Fruit fly (Drosophila melanogaster): ENCODE measurements around the gene Atg8a.

DNA sequence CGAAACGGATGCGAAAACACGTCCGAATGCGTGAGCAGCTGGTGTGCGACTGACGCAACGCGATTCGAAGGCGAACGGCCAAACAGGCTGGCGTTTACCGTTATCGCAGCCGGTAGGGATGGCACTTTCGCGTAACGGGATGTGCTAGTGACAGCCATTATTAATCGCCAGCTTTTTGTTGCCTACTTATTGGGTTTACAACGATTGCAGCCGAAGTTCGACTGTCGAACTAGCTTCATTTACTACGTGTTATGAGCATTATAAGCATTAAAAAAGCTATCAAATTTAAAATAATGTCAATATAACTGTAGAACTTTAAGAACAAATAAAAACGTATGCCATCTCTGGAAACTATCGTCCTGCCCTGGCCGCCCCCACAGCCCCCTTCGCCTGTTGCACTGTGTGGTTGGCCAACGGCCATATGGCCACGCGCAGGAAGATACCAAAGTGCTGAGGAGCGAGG lies 10.5 kb downstream of the Atg8a start, which contains the start of gene Rph:
- TF ChIP-seq ttk (optimal IDR thresholded peaks at IDR 0.05) (no peak), h (optimal IDR thresholded peaks at IDR 0.05) (no peak), Sin3A (optimal IDR thresholded peaks at IDR 0.05) (no peak), psq (optimal IDR thresholded peaks at IDR 0.05) (no peak), insv (optimal IDR thresholded peaks at IDR 0.05) (no peak), Myc (optimal IDR thresholded peaks at IDR 0.05) (no peak)
